Fruit fly (Drosophila melanogaster) whole organism, larva: ENCODE data around the gene Pfdn4.

ENCODE experiments used
- noc ChIP-seq: fragments of 200-800 bp; sonication (Bioruptor generic); optimal IDR thresholded peaks from 3 replicates; lab custom pipeline; 2019; ENCODE audit warnings: missing biosample characterization, mild to moderate bottlenecking, missing genetic modification characterization, moderate library complexity

Gene Pfdn4

DNA sequence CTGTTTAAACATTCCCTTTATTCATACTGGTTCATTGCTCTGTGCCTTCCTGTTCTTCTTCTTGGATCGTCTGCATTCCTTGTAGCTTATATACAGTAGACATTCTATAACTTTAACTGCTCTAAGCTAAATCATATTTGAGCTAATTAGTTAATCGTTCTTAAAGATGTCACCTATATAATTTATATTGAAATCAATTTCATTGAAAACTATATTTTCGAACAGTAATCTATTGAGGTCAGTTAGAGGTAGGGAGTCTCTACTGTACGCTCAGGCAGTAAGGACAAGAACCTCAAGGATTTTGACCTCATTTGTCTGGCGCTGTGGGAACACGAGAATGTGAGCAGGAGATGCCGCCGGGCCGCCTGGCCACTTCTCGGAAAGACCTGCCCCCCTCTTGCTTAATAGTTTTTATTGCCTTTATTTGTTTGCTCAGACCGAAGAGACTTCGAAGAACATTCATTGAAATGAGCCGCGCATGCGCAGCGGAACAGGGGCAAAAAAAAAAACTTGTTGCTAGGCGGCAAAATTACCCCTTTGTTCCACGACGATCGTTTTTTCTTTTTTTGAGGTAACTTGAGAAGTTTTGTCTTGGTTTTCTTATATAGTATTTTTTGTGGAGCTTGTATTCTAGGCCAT is 15.0 kb downstream of the Pfdn4 start:
- peak; percentile 16 for TF ChIP-seq noc

DNA sequence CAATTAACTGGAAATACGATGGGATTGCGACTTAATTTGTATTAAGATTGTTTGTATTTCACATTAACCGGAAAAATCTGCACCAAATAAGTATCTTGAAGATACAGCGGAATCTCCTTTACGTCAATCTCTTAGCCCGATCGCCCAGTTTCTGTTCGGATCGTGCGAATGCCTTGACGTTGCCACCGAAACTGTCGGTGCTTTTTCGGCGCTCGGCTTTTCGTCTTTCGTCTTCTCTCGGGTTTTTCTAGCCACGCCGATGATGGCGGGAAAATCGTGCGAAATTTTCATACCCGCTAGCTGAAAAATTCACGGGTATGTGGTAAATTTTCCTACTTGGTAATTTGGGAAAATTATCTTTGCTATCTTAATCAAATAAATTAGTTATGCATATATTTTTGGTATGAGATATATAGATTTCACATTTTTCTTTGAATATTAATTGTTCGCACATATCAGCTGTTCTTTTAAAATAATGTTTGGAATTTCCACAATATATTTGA is 16.4 kb downstream of the Pfdn4 start:
- TF ChIP-seq noc: no peak

DNA sequence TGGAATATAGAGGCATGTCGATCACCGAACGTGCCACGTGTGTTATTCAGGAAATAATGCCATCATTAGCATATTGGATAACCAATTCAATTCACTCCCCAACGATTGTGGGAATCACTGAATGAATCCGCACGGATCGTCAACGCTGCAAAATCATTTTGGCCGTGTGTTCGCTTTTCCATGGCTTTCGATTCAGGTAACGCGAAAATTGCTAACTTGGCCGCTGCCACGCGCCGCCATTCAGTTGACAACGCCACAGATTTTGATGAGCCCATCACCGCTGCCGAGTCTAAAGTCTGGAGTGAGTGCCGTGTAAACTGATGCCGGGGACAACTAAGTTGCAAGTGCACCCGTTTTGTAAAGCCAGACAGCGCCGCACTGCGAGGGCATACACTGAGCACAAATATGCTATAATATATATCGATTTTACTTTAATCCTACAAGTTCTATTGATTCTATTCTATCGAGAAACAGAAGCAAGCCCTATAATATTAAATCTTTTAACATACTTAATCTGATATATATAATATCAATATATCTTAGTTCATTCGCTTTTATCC is 18.0 kb downstream of the Pfdn4 start:
- no peak for TF ChIP-seq noc

DNA sequence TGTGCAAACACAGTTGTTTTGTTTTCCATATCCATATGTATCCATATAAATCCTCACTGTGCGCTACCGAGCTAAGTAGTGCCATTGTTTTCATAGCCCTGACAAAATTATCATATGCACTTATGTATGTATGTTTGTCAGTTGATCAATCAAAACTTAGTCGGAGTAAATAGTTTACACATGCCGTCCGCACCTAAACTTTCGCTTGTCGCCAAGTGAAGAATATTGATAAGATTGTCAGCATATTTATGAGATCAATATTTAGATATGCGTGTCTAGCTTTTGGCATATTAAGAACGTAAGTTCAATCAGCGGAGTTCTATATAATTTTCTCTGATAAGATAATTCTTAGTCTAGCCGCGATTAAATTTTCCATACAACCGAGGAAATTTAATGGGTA is 18.8 kb downstream of the Pfdn4 start:
- no peak for TF ChIP-seq noc

DNA sequence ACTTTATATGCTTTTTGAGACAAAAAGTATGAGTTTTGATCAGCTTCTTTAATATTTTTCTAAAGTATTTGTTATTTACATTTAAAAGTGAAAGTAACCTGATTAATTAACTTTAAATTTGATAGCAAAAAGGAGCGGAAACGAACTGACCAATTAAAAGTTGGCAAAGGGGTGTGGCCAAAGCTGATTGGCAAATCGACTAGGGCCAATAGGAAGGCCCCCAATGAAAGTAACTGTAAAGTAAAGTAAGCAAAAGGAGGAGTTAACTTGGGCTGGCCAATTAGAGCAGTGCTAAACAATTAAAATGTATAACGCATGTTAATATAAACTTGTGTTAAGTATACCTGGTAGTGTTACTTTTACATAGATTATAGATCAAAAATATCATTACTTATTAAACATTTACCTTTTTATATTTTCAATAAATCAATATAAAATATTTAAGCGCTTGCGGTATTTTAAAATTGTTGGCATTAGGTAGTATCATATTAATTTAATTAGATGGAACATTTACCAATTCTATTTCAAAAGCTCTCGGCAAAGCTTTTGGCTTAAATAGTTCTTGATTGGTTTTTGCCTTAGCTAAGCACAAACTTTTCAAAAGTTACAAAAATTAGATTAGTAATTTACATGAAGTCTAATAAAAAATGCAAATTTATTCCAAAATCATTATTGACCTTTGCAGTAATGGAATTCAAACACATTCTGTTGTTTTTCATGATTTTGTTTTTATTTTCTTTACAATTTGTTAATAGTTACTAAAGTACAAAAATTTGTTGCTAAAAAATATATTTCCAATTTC is 24.7 kb downstream of the Pfdn4 start:
- no peak for TF ChIP-seq noc

DNA sequence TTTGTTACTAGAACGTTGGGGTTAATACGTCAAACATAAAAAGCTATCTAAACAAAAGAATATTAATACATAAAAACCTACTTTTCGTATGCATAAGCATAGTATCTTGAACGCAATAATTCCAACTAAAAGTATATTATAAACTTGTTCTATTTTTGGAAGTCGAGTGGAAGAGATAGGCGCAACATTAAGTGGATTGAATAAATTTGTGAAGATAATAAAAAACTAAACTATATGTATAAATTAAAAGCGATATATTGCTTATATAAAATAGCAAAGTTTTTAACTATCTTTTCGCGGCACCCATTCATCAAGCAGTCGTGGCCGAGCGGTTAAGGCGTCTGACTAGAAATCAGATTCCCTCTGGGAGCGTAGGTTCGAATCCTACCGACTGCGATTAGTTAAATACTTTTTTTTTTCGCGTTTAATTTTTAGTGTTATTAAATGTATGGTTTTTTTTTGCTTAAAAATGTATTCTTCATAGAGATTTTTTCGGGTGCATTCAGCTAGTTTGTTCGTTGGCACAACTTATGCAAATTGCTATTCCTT is 26.0 kb downstream of the Pfdn4 start:
- peak; percentile 60 for TF ChIP-seq noc

DNA sequence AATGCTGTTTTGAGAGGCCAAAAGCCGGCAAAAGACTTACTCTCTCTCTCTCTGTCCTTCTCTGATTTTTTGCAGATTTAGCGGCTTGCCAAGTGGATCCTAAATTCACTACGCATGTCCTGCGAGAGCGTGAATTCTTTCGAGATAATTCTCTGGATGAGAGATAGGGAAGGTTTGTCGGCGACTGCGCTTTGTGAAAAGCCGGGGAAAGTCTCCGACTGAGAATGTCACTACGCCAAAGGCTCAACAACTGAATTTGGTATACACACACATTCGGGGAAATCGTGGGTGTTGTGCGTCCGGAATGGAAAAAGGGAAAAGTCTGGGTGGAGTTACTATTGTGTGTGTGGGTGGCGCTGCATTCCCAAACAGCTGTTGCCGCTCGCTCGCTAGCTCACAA is 38.3 kb downstream of the Pfdn4 start:
- no peak for TF ChIP-seq noc

DNA sequence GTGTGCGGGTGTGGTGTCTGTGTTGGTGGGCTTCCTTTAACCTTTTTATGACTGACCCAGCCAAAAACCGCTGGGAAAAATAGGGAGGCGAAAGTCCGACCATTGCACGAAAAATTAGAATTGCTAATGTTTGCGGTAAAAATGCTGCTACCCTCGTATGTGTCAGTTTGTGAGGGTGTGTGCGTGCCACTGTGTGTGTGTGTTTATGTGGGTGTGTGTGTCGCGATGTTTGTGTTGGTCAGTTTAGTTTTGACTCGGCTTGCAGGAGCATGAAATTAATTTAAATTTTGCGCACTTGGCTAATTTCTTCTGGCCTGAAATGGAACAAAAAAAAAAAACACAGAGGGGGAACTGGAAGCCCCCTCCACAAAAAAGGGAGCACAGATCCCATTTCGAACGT is 40.0 kb downstream of the Pfdn4 start:
- no peak for TF ChIP-seq noc
